Worm (Caenorhabditis elegans) whole organism, L3 larva: ENCODE results near the gene best-23.

ENCODE experiments used
- unc-62 ChIP-seq: fragments of 150-350 bp; sonication (generic microtip); optimal IDR thresholded peaks from 4 replicates; lab custom pipeline; 2014; ENCODE audit warnings: missing biosample characterization, missing genetic modification reagents, missing genetic modification characterization
- zag-1 ChIP-seq: fragments of 150-350 bp; optimal IDR thresholded peaks from 2 replicates; lab custom pipeline; 2014; ENCODE audit warnings: missing biosample characterization, missing genetic modification characterization
- ztf-11 ChIP-seq: fragments of 150-350 bp; optimal IDR thresholded peaks from 2 replicates; lab custom pipeline; 2014; ENCODE audit warnings: missing biosample characterization, missing genetic modification characterization

DNA sequence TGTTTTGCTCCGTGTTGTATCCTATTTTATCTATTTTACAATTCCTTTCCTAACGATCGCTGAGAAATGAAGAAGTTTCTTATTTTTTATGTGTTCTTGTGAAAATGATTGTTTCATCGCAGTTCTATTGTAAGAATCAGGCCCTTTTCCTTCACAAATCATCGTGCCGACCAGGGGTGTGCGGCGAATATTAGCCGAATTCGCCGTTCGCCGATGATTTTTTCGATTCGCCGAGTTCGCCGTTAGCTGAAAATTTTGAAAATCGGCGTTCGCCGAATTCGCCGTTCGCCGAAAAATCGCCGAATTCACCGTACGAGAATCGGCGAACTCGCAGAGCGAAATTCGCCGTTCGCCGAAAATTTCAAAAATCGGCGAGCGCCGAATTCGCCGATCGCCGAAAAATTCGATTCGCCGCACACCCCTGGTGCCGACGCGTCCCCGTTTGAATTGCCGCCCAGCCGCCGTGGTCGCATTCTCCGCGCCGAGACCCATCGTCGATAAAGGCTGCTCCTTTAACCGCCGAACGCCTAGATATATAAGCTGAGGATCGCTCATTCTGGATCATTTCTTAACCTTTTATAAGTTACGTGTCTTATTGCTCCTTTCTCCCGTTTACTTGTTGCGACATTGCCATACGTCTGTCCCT lies 43.8 kb downstream of the best-23 start:
- TF ChIP-seq zag-1 (no peak), unc-62 (no peak), ztf-11 (no peak)
